Fruit fly (Drosophila melanogaster) whole organism, adult: ENCODE data around the gene RhoGAP5A.

Experiments
- CG11617 ChIP-seq: fragments of 200-800 bp; sonication (Bioruptor generic); optimal IDR thresholded peaks from 2 replicates; lab custom pipeline; 2017; ENCODE audit warnings: mild to moderate bottlenecking, missing biosample characterization, missing genetic modification reagents, missing genetic modification characterization
- CG1620 ChIP-seq: fragments of 200-800 bp; sonication (Bioruptor generic); optimal IDR thresholded peaks from 2 replicates; lab custom pipeline; 2016; ENCODE audit warnings: missing biosample characterization, missing genetic modification characterization
- CG33017 ChIP-seq: fragments of 200-800 bp; sonication (Bioruptor generic); optimal IDR thresholded peaks from 2 replicates; lab custom pipeline; 2018; ENCODE audit warnings: missing biosample characterization, mild to moderate bottlenecking, missing genetic modification characterization, moderate library complexity
- CG7045 ChIP-seq: fragments of 200-800 bp; sonication (Bioruptor generic); optimal IDR thresholded peaks from 2 replicates; lab custom pipeline; 2017; ENCODE audit warnings: missing biosample characterization, mild to moderate bottlenecking, missing genetic modification characterization
- CG7101 ChIP-seq: fragments of 200-800 bp; sonication (Bioruptor generic); optimal IDR thresholded peaks from 2 replicates; lab custom pipeline; 2018; ENCODE audit warnings: missing biosample characterization, mild to moderate bottlenecking, missing genetic modification characterization, moderate library complexity
- cic ChIP-seq: fragments of 200-800 bp; sonication (Bioruptor generic); optimal IDR thresholded peaks from 2 replicates; lab custom pipeline; 2017; ENCODE audit warnings: missing biosample characterization, mild to moderate bottlenecking, missing genetic modification characterization, moderate library complexity
- cnc ChIP-seq, 2 experiments: fragments of >200 bp; optimal IDR thresholded peaks; 2 replicates each; lab custom pipeline; 2017
- kay ChIP-seq: fragments of 200-800 bp; sonication (Bioruptor generic); peaks from one replicate; lab custom pipeline; 2016; ENCODE audit warnings: missing biosample characterization, missing genetic modification characterization, borderline replicate concordance
- ovo ChIP-seq: fragments of 200-800 bp; sonication (Bioruptor generic); optimal IDR thresholded peaks from 2 replicates; lab custom pipeline; 2016; ENCODE audit warnings: missing biosample characterization, missing genetic modification characterization
- pad ChIP-seq: fragments of 200-800 bp; sonication (Bioruptor generic); optimal IDR thresholded peaks from 3 replicates; lab custom pipeline; 2017; ENCODE audit warnings: missing biosample characterization, missing genetic modification characterization, mild to moderate bottlenecking, moderate library complexity, missing genetic modification reagents
- tj ChIP-seq: fragments of 200-800 bp; sonication (Bioruptor generic); optimal IDR thresholded peaks from 3 replicates; lab custom pipeline; 2017; ENCODE audit warnings: missing biosample characterization, mild to moderate bottlenecking, missing genetic modification characterization, moderate library complexity
- toe ChIP-seq: fragments of 200-800 bp; sonication (Bioruptor generic); optimal IDR thresholded peaks from 2 replicates; lab custom pipeline; 2016; ENCODE audit warnings: missing biosample characterization, missing genetic modification characterization

- TF ChIP-seq CG7101 (tag; lab: Kevin White, UChicago): no peak
- no peak for TF ChIP-seq CG33017 (tag; lab: Kevin White, UChicago)
- TF ChIP-seq kay (GFP tag; lab: Kevin White, UChicago): no peak
- no peak for TF ChIP-seq cic (GFP tag; lab: Kevin White, UChicago)
- TF ChIP-seq pad (GFP tag; lab: Kevin White, UChicago): peak; percentile 94
- no peak for TF ChIP-seq cnc (optimal IDR thresholded peaks at IDR 0.05; lab: Kevin White, UChicago)
- no peak for TF ChIP-seq ovo (GFP tag; lab: Kevin White, UChicago)
- no peak for TF ChIP-seq toe (GFP tag; lab: Kevin White, UChicago)
- TF ChIP-seq CG7045 (GFP tag; lab: Kevin White, UChicago): no peak
- no peak for TF ChIP-seq CG11617
- TF ChIP-seq CG1620: no peak
- no peak for TF ChIP-seq tj (GFP tag; lab: Kevin White, UChicago)
Observed at dm6 chrX:5636529-5637099, 18.0 kb upstream of the RhoGAP5A start.
